Fruit fly (Drosophila melanogaster) S2 (cell line): ENCODE results near the gene alpha-Est7.

Experiments
- CG8478 ChIP-seq: fragments of >200 bp; optimal IDR thresholded peaks from 2 replicates; lab custom pipeline; 2018
- CTCF ChIP-seq, 2 experiments: fragments of >200 bp; optimal IDR thresholded peaks; 2 replicates each; lab custom pipeline; 2018

dm6 chr3R:7519356-7519755 lies 4.2 kb downstream of the alpha-Est7 start, which contains the start of gene Ubc84D:
- TF ChIP-seq CTCF (optimal IDR thresholded peaks at IDR 0.05; lab: Kevin White, UChicago) (no peak), CG8478 (lab: Kevin White, UChicago) (no peak)
